Fruit fly (Drosophila melanogaster): ENCODE data around the gene VhaM9.7-a.

The VhaM9.7-a gene

dm6 chr3L:4229365-4229967 is 33.0 kb upstream of the VhaM9.7-a start:
- TF ChIP-seq CG10348 (GFP tag; IDR thresholded peaks at IDR 0.05) = no peak
- TF ChIP-seq CG34367 (tag; optimal IDR thresholded peaks at IDR 0.05) = peak; percentile 6
- TF ChIP-seq CG15710 (tag; optimal IDR thresholded peaks at IDR 0.05) = peak; percentile 11
- TF ChIP-seq D1 (tag; optimal IDR thresholded peaks at IDR 0.05) = no peak
- TF ChIP-seq CG13204 (GFP tag; optimal IDR thresholded peaks at IDR 0.05) = no peak
- peak; percentile 13 for TF ChIP-seq CG14655 (GFP tag; optimal IDR thresholded peaks at IDR 0.05)
- no peak for TF ChIP-seq CG17806 (tag; optimal IDR thresholded peaks at IDR 0.05)
- no peak for TF ChIP-seq CG8301 (tag; optimal IDR thresholded peaks at IDR 0.05)
- TF ChIP-seq fd96Ca (GFP tag; IDR thresholded peaks at IDR 0.05) = no peak
- no peak for TF ChIP-seq Pif1A (GFP tag; optimal IDR thresholded peaks at IDR 0.05)
- no peak for TF ChIP-seq gl (tag; optimal IDR thresholded peaks at IDR 0.05)
- TF ChIP-seq CG9948 (tag; optimal IDR thresholded peaks at IDR 0.05) = peak; percentile 1
- no peak for TF ChIP-seq rn (GFP tag; IDR thresholded peaks at IDR 0.05)
- TF ChIP-seq Ets98B (GFP tag; IDR thresholded peaks at IDR 0.05) = no peak
- TF ChIP-seq CG12605 (GFP tag; IDR thresholded peaks at IDR 0.05) = no peak
- TF ChIP-seq EcR (GFP tag; optimal IDR thresholded peaks at IDR 0.05) = no peak
- TF ChIP-seq Pif1B (GFP tag; optimal IDR thresholded peaks at IDR 0.05) = no peak
- TF ChIP-seq CG32121 (GFP tag; IDR thresholded peaks at IDR 0.05) = no peak
- TF ChIP-seq CG8159 (tag; optimal IDR thresholded peaks at IDR 0.05) = peak; percentile 27

DNA sequence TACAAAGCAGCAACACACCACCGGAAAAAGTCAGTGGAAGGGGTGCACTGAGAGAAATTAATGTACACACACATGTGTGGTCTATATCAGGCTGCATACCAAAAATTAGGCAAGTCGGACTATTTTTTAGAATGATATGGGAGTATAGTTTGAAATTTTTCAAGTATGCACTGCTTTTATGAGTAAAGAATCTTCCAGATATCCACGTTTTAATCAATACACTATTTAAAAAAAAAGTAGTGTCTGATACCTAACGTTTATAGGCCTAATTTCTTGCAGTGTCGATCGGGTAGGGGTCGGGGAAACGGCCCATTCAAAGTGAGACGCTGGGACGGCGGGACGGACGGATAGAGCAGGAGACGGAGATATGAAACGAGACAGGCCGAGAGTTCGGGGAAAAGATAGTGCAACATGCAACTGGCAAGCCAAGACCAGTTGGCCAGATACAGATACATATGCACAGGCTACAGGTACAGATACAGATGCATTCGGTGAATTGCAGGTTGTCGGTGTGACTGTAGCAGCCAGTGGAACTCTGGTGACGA is 32.1 kb upstream of the VhaM9.7-a start:
- TF ChIP-seq rn (GFP tag; IDR thresholded peaks at IDR 0.05) (peak; percentile 42; the same call in 1 of the 2 replicates), CG12605 (GFP tag; IDR thresholded peaks at IDR 0.05) (peak; percentile 82), Pif1A (GFP tag; optimal IDR thresholded peaks at IDR 0.05) (peak; percentile 95), gl (tag; optimal IDR thresholded peaks at IDR 0.05) (peak; percentile 85), CG8159 (tag; optimal IDR thresholded peaks at IDR 0.05) (peak; percentile 96), CG9948 (tag; optimal IDR thresholded peaks at IDR 0.05) (peak; percentile 94), CG10348 (GFP tag; IDR thresholded peaks at IDR 0.05) (peak; percentile 70), fd96Ca (GFP tag; IDR thresholded peaks at IDR 0.05) (peak; percentile 89), CG13204 (GFP tag; optimal IDR thresholded peaks at IDR 0.05) (peak; percentile 74), CG34367 (tag; optimal IDR thresholded peaks at IDR 0.05) (peak; percentile 91), CG17806 (tag; optimal IDR thresholded peaks at IDR 0.05) (peak; percentile 92), CG32121 (GFP tag; IDR thresholded peaks at IDR 0.05) (peak; percentile 92), D1 (tag; optimal IDR thresholded peaks at IDR 0.05) (peak; percentile 88), CG4496 (GFP tag; IDR thresholded peaks at IDR 0.05) (peak; percentile 88), Ets98B (GFP tag; IDR thresholded peaks at IDR 0.05) (peak; percentile 79), CG15710 (tag; optimal IDR thresholded peaks at IDR 0.05) (peak; percentile 94), Pif1B (GFP tag; optimal IDR thresholded peaks at IDR 0.05) (peak; percentile 89), CG14655 (GFP tag; optimal IDR thresholded peaks at IDR 0.05) (peak; percentile 95), EcR (GFP tag; optimal IDR thresholded peaks at IDR 0.05) (peak; percentile 19), CG8301 (tag; optimal IDR thresholded peaks at IDR 0.05) (peak; percentile 95), Snoo (tag; optimal IDR thresholded peaks at IDR 0.05) (peak; percentile 41)

DNA sequence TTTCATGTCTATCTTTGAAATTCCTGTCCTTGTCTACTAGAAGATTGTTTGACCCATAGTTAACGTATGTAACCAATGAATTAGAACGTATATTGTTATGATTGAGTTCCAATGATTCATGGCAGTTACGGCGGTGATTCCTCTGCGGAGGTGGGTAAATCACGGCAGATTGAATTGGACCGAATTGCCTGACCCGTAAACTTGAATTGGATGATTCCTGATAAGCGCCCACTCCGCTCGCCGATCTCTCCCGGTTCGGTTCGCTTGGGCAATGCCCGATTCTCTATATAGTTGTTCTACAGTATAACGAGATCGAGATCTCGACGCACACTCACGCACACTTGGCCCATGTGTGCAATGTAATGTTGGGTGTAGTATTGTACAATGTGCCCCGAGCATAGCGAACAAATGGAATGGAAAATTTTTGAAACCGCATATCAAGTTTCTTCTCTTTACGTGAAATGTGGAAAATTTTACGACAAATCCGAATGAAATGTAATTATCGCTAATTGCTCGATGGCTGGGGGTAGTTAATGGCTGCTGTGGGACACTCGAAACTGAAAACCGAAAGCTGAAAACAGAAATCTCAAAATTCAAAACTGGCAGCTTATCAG is 31.0 kb upstream of the VhaM9.7-a start:
- TF ChIP-seq EcR (GFP tag; optimal IDR thresholded peaks at IDR 0.05) = peak; percentile 29
- TF ChIP-seq CG12605 (GFP tag; IDR thresholded peaks at IDR 0.05) = no peak

- no peak for TF ChIP-seq CG8301 (tag; optimal IDR thresholded peaks at IDR 0.05)
- no peak for TF ChIP-seq CG34367 (tag; optimal IDR thresholded peaks at IDR 0.05)
- TF ChIP-seq Ets98B (GFP tag; IDR thresholded peaks at IDR 0.05) = no peak
- no peak for TF ChIP-seq rn (GFP tag; IDR thresholded peaks at IDR 0.05)
- no peak for TF ChIP-seq D1 (tag; optimal IDR thresholded peaks at IDR 0.05)
- no peak for TF ChIP-seq gl (tag; optimal IDR thresholded peaks at IDR 0.05)
- TF ChIP-seq CG13204 (GFP tag; optimal IDR thresholded peaks at IDR 0.05) = no peak
- no peak for TF ChIP-seq CG10348 (GFP tag; IDR thresholded peaks at IDR 0.05)
- no peak for TF ChIP-seq CG4496 (GFP tag; IDR thresholded peaks at IDR 0.05)
- TF ChIP-seq CG32121 (GFP tag; IDR thresholded peaks at IDR 0.05) = no peak
- TF ChIP-seq Pif1B (GFP tag; optimal IDR thresholded peaks at IDR 0.05) = no peak
- no peak for TF ChIP-seq EcR (GFP tag; optimal IDR thresholded peaks at IDR 0.05)
- TF ChIP-seq CG15710 (tag; optimal IDR thresholded peaks at IDR 0.05) = no peak
- no peak for TF ChIP-seq CG8159 (tag; optimal IDR thresholded peaks at IDR 0.05)
- no peak for TF ChIP-seq Pif1A (GFP tag; optimal IDR thresholded peaks at IDR 0.05)
Measured at dm6 chr3L:4232227-4232626, 30.3 kb upstream of the VhaM9.7-a start.

- TF ChIP-seq CG12605 (GFP tag; IDR thresholded peaks at IDR 0.05) (no peak), Pif1A (GFP tag; optimal IDR thresholded peaks at IDR 0.05) (no peak), CG14655 (GFP tag; optimal IDR thresholded peaks at IDR 0.05) (peak; percentile 5), gl (tag; optimal IDR thresholded peaks at IDR 0.05) (no peak)
Measured at dm6 chr3L:4232724-4233367, 29.7 kb upstream of the VhaM9.7-a start.
